Fruit fly (Drosophila melanogaster): Measurements from ENCODE around the gene CG34133.

dm6 chr3R:29847126-29847525 lies 22.0 kb upstream of the CG34133 start:
- TF ChIP-seq Hr39 (GFP tag; optimal IDR thresholded peaks at IDR 0.05) (no peak), Lpt (GFP tag; optimal IDR thresholded peaks at IDR 0.05) (peak; percentile 48), Ets96B (tag; optimal IDR thresholded peaks at IDR 0.05) (peak; percentile 64), fd85E (GFP tag; optimal IDR thresholded peaks at IDR 0.05) (no peak), CG9139 (GFP tag; optimal IDR thresholded peaks at IDR 0.05) (no peak), CG16779 (tag; optimal IDR thresholded peaks at IDR 0.05) (peak; percentile 9), cyc (GFP tag; optimal IDR thresholded peaks at IDR 0.05) (no peak), Eip93F (GFP tag; optimal IDR thresholded peaks at IDR 0.05) (no peak), OdsH (GFP tag; optimal IDR thresholded peaks at IDR 0.05) (no peak), CG10669 (GFP tag; optimal IDR thresholded peaks at IDR 0.05) (no peak), CG4318 (GFP tag; optimal IDR thresholded peaks at IDR 0.05) (peak; percentile 88), CG6792 (GFP tag; optimal IDR thresholded peaks at IDR 0.05) (no peak), dsx (GFP tag; optimal IDR thresholded peaks at IDR 0.05; ENCODE audit: poor library complexity, severe bottlenecking) (peak; percentile 45), CG6276 (GFP tag; optimal IDR thresholded peaks at IDR 0.05) (no peak)
